Worm (Caenorhabditis elegans) whole organism, late embryonic: Measurements from ENCODE around the gene sru-29.

ENCODE experiments used
- K02D7.2 ChIP-seq: sonication (generic microtip); optimal IDR thresholded peaks from 2 replicates; lab custom pipeline; 2017; ENCODE audit warnings: mild to moderate bottlenecking, missing genetic modification characterization, missing compliant biosample characterization
- T23F11.4 ChIP-seq: fragments of 200-800 bp; sonication (Bioruptor generic); optimal IDR thresholded peaks from 2 replicates; lab custom pipeline; 2018; ENCODE audit warnings: mild to moderate bottlenecking, missing genetic modification characterization, missing compliant biosample characterization
- Y22D7AL.16 ChIP-seq: sonication (generic microtip); optimal IDR thresholded peaks from 2 replicates; lab custom pipeline; 2016; ENCODE audit warnings: missing genetic modification characterization, missing compliant biosample characterization
- ahr-1 ChIP-seq: sonication (generic microtip); optimal IDR thresholded peaks from 2 replicates; lab custom pipeline; 2016; ENCODE audit warnings: missing genetic modification characterization, missing compliant biosample characterization
- ama-1 ChIP-seq: fragments of 150-350 bp; optimal IDR thresholded peaks from 2 replicates; lab custom pipeline; 2014
- ceh-22 ChIP-seq: sonication (generic microtip); optimal IDR thresholded peaks from 2 replicates; lab custom pipeline; 2017; ENCODE audit warnings: missing biosample characterization, missing genetic modification characterization
- ceh-30 ChIP-seq: fragments of 150-350 bp; optimal IDR thresholded peaks from 2 replicates; lab custom pipeline; 2014; ENCODE audit warnings: missing biosample characterization, missing genetic modification characterization
- ceh-31 ChIP-seq: sonication (generic microtip); optimal IDR thresholded peaks from 2 replicates; lab custom pipeline; 2016; ENCODE audit warnings: missing genetic modification characterization, missing compliant biosample characterization
- elt-2 ChIP-seq: sonication (generic microtip); optimal IDR thresholded peaks from 2 replicates; lab custom pipeline; 2016; ENCODE audit warnings: missing genetic modification reagents, missing genetic modification characterization, missing compliant biosample characterization
- elt-4 ChIP-seq: sonication (generic microtip); optimal IDR thresholded peaks from 2 replicates; lab custom pipeline; 2016; ENCODE audit warnings: missing genetic modification characterization, missing compliant biosample characterization
- ets-4 ChIP-seq: sonication (generic microtip); optimal IDR thresholded peaks from 2 replicates; lab custom pipeline; 2016; ENCODE audit warnings: missing genetic modification characterization, missing compliant biosample characterization
- eyg-1 ChIP-seq: sonication (generic microtip); optimal IDR thresholded peaks from 2 replicates; lab custom pipeline; 2016; ENCODE audit warnings: missing genotype, missing genetic modification characterization, missing compliant biosample characterization
- fax-1 ChIP-seq: sonication (generic microtip); optimal IDR thresholded peaks from 2 replicates; lab custom pipeline; 2016; ENCODE audit warnings: missing genotype, missing genetic modification characterization, missing compliant biosample characterization
- fkh-10 ChIP-seq: fragments of 150-350 bp; optimal IDR thresholded peaks from 2 replicates; lab custom pipeline; 2014; ENCODE audit warnings: missing biosample characterization, missing genetic modification reagents, missing genetic modification characterization
- hlh-30 ChIP-seq: sonication (generic microtip); optimal IDR thresholded peaks from 2 replicates; lab custom pipeline; 2017; ENCODE audit warnings: antibody characterized with exemption, missing genetic modification characterization, missing compliant biosample characterization; ENCODE audit not compliant: insufficient read depth
- lin-11 ChIP-seq: fragments of 200-800 bp; sonication (Bioruptor generic); optimal IDR thresholded peaks from 2 replicates; lab custom pipeline; 2018; ENCODE audit warnings: mild to moderate bottlenecking, missing genetic modification characterization, missing compliant biosample characterization
- nfya-1 ChIP-seq: sonication (generic microtip); optimal IDR thresholded peaks from 2 replicates; lab custom pipeline; 2017; ENCODE audit warnings: missing genetic modification characterization, mild to moderate bottlenecking, missing compliant biosample characterization, antibody characterized with exemption, moderate library complexity
- nhr-11 ChIP-seq: fragments of 150-350 bp; optimal IDR thresholded peaks from 2 replicates; lab custom pipeline; 2014; ENCODE audit warnings: missing biosample characterization, missing genetic modification characterization
- npax-4 ChIP-seq: sonication (generic microtip); optimal IDR thresholded peaks from 2 replicates; lab custom pipeline; 2016; ENCODE audit warnings: missing genetic modification characterization, missing compliant biosample characterization
- odd-2 ChIP-seq: sonication (generic microtip); optimal IDR thresholded peaks from 2 replicates; lab custom pipeline; 2017; ENCODE audit warnings: antibody characterized with exemption, mild to moderate bottlenecking, missing genetic modification characterization, missing compliant biosample characterization
- pat-9 ChIP-seq: fragments of 200-800 bp; sonication (Bioruptor generic); optimal IDR thresholded peaks from 2 replicates; lab custom pipeline; 2018; ENCODE audit warnings: mild to moderate bottlenecking, missing genetic modification characterization, moderate library complexity, missing compliant biosample characterization
- pha-2 ChIP-seq: sonication (generic microtip); optimal IDR thresholded peaks from 2 replicates; lab custom pipeline; 2017; ENCODE audit warnings: mild to moderate bottlenecking, missing genetic modification characterization, missing compliant biosample characterization
- pros-1 ChIP-seq: fragments of 150-350 bp; optimal IDR thresholded peaks from 2 replicates; lab custom pipeline; 2014; ENCODE audit warnings: missing biosample characterization, missing genetic modification reagents, missing genetic modification characterization
- rnt-1 ChIP-seq: sonication (generic microtip); optimal IDR thresholded peaks from 2 replicates; lab custom pipeline; 2016; ENCODE audit warnings: missing genetic modification characterization, missing compliant biosample characterization
- sox-2 ChIP-seq: fragments of 200-800 bp; sonication (Bioruptor generic); IDR thresholded peaks from 2 replicates; pipeline ENCODE4 v1.3.6; 2022; ENCODE audit warnings: missing genetic modification reagents, missing genetic modification characterization, missing compliant biosample characterization
- sox-4 ChIP-seq: sonication (generic microtip); optimal IDR thresholded peaks from 2 replicates; lab custom pipeline; 2017; ENCODE audit warnings: mild to moderate bottlenecking, missing genetic modification characterization, inconsistent platforms, missing compliant biosample characterization
- syd-9 ChIP-seq: sonication (generic microtip); optimal IDR thresholded peaks from 2 replicates; lab custom pipeline; 2016; ENCODE audit warnings: mild to moderate bottlenecking, missing genetic modification characterization, moderate library complexity, missing compliant biosample characterization
- tbx-2 ChIP-seq: sonication (generic microtip); optimal IDR thresholded peaks from 2 replicates; lab custom pipeline; 2016; ENCODE audit warnings: missing genetic modification characterization, missing compliant biosample characterization
- ttx-3 ChIP-seq: sonication (generic microtip); optimal IDR thresholded peaks from 2 replicates; lab custom pipeline; 2016; ENCODE audit warnings: missing genetic modification reagents, missing genetic modification characterization, missing compliant biosample characterization
- unc-42 ChIP-seq: sonication (generic microtip); optimal IDR thresholded peaks from 2 replicates; lab custom pipeline; 2016; ENCODE audit warnings: missing genotype, missing genetic modification characterization, missing compliant biosample characterization
- unc-86 ChIP-seq: sonication (generic microtip); optimal IDR thresholded peaks from 2 replicates; lab custom pipeline; 2016; ENCODE audit warnings: missing genetic modification characterization, missing compliant biosample characterization
- zip-5 ChIP-seq: sonication (generic microtip); optimal IDR thresholded peaks from 2 replicates; lab custom pipeline; 2016; ENCODE audit warnings: missing genetic modification characterization, missing compliant biosample characterization

sru-29 gene

ce11 chrV:9855920-9856852, 44.9 kb downstream of the sru-29 start (continued):
- TF ChIP-seq odd-2 (tag; lab: Kevin White, UChicago), result no peak
- no peak for TF ChIP-seq K02D7.2 (tag; lab: Kevin White, UChicago)
- TF ChIP-seq unc-42 (tag; lab: Kevin White, UChicago), result no peak
- peak; percentile 24 for TF ChIP-seq tbx-2 (tag; lab: Kevin White, UChicago)
- TF ChIP-seq ceh-31 (tag; lab: Kevin White, UChicago), result peak; percentile 21
- peak; percentile 23 for TF ChIP-seq nfya-1 (tag; lab: Kevin White, UChicago)
- no peak for TF ChIP-seq elt-4 (tag; lab: Kevin White, UChicago)
- peak; percentile 3 for TF ChIP-seq elt-2 (tag; lab: Kevin White, UChicago)
- no peak for TF ChIP-seq lin-11 (tag; lab: Kevin White, UChicago)
- peak; percentile 32 for TF ChIP-seq pros-1 (tag; lab: Kevin White, UChicago)
- no peak for TF ChIP-seq hlh-30 (tag; lab: Kevin White, UChicago)
- TF ChIP-seq fax-1 (tag; lab: Kevin White, UChicago), result no peak
- no peak for TF ChIP-seq eyg-1
- no peak for TF ChIP-seq sox-4
- no peak for TF ChIP-seq T23F11.4 (GFP tag; lab: Kevin White, UChicago)
- peak; percentile 12 for TF ChIP-seq pha-2 (tag; lab: Kevin White, UChicago)
- no peak for TF ChIP-seq unc-86
- TF ChIP-seq, all 69 proteins: peak for 9

DNA sequence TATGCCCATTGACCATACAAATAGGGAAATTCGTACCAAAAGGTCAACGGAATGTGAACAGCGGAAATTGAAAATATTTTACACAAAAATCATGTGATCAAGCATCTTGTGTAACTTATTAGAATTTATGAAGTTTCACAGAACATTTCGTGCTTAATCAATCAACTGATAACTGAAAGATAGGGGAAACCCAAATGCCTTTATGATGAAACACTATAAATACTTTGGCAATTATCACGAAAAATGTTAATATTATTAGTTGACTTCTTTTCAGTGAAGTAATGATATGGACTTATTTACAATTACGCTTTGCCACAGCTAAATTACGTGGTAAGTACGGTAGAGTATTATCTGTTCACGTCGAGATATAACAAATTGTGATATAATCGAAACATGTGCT, 45.7 kb downstream of the sru-29 start:
- TF ChIP-seq eyg-1 (no peak), ets-4 (tag; lab: Kevin White, UChicago) (no peak), sox-2 (GFP tag; lab: Robert Waterston, UW) (no peak), fkh-10 (no peak), rnt-1 (tag; lab: Kevin White, UChicago) (no peak)
- TF ChIP-seq, all 69 proteins: peak for 0

ce11 chrV:9859863-9860262, 48.6 kb downstream of the sru-29 start, which contains the start of gene lsy-12:
lsy-12 (minus strand) TSS chrV:9859963.
- TF ChIP-seq K02D7.2 (tag; lab: Kevin White, UChicago) (no peak), npax-4 (tag; lab: Kevin White, UChicago) (no peak), zip-5 (tag; lab: Kevin White, UChicago) (no peak), ceh-22 (tag; lab: Kevin White, UChicago) (no peak), pha-2 (tag; lab: Kevin White, UChicago) (no peak), ceh-30 (no peak), Y22D7AL.16 (tag; lab: Kevin White, UChicago) (no peak), nhr-11 (no peak), ama-1 (lab: Kevin White, UChicago) (no peak), elt-2 (tag; lab: Kevin White, UChicago) (no peak)

DNA sequence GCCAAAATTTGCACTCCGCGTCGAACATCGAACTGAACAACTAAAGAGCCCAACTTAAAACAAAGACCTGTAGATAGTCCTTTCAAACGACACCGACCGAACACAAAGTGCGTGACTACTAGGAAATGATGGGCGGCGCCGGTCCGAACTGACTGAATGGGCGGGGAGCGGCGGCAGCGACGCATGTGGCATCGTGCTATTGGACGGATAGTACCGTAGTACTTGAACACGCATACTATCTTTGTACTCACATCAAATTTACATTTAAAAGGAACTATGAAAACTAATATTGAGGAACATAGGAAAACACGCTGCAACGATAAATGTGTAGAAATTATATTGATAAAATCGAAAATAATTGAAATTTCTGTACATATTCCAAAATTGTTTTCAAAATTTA, 49.1 kb downstream of the sru-29 start:
- TF ChIP-seq nfya-1 (tag; lab: Kevin White, UChicago), result peak; percentile 91
- no peak for TF ChIP-seq nhr-11
- no peak for TF ChIP-seq T23F11.4 (GFP tag; lab: Kevin White, UChicago)
- TF ChIP-seq pat-9 (tag; lab: Kevin White, UChicago), result no peak
- TF ChIP-seq ahr-1 (tag; lab: Kevin White, UChicago), result no peak
- no peak for TF ChIP-seq syd-9 (tag; lab: Kevin White, UChicago)
- no peak for TF ChIP-seq ttx-3
